Worm (Caenorhabditis elegans) whole organism, late embryonic: Measurements from ENCODE around the gene F41E6.17.

ENCODE experiments used
- elt-2 ChIP-seq: sonication (generic microtip); optimal IDR thresholded peaks from 2 replicates; lab custom pipeline; 2016; ENCODE audit warnings: missing genetic modification reagents, missing genetic modification characterization, missing compliant biosample characterization
- pqm-1 ChIP-seq: sonication (generic microtip); optimal IDR thresholded peaks from 2 replicates; lab custom pipeline; 2016; ENCODE audit warnings: missing genetic modification characterization, missing compliant biosample characterization
- ref-2 ChIP-seq: sonication (generic microtip); optimal IDR thresholded peaks from 2 replicates; lab custom pipeline; 2016; ENCODE audit warnings: missing genetic modification characterization, missing compliant biosample characterization

- TF ChIP-seq elt-2: no peak
- TF ChIP-seq pqm-1 (tag; lab: Kevin White, UChicago): no peak
- no peak for TF ChIP-seq ref-2 (tag; lab: Kevin White, UChicago)
Measured at ce11 chrV:8629029-8629428, 5.1 kb downstream of the F41E6.17 start, which contains the start of gene F41E6.12.
